Fruit fly (Drosophila melanogaster) whole organism, pupa: ENCODE data around the gene IntS10.

Experiments used
- CG10348 ChIP-seq: fragments of 200-800 bp; sonication (Bioruptor generic); IDR thresholded peaks from 2 replicates; pipeline ENCODE4 v1.3.6; 2022; ENCODE audit warnings: missing biosample characterization, missing genetic modification characterization
- CG12605 ChIP-seq: fragments of 200-800 bp; sonication (Bioruptor generic); IDR thresholded peaks from 2 replicates; pipeline ENCODE4 v1.3.6; 2022; ENCODE audit warnings: missing biosample characterization, missing genetic modification characterization
- CG13204 ChIP-seq: fragments of 200-800 bp; sonication (Bioruptor generic); optimal IDR thresholded peaks from 2 replicates; lab custom pipeline; 2018; ENCODE audit warnings: missing biosample characterization, mild to moderate bottlenecking, missing genetic modification characterization, moderate library complexity
- CG14655 ChIP-seq: fragments of 200-800 bp; sonication (Bioruptor generic); optimal IDR thresholded peaks from 3 replicates; lab custom pipeline; 2017; ENCODE audit warnings: mild to moderate bottlenecking, missing biosample characterization, missing genetic modification reagents, missing genetic modification characterization
- CG15710 ChIP-seq: fragments of 200-800 bp; sonication (Bioruptor generic); optimal IDR thresholded peaks from 2 replicates; lab custom pipeline; 2018; ENCODE audit warnings: missing biosample characterization, mild to moderate bottlenecking, missing genetic modification characterization, moderate library complexity
- CG17806 ChIP-seq: fragments of 200-800 bp; sonication (Bioruptor generic); optimal IDR thresholded peaks from 2 replicates; lab custom pipeline; 2018; ENCODE audit warnings: missing biosample characterization, mild to moderate bottlenecking, missing genetic modification characterization, moderate library complexity
- CG32121 ChIP-seq: fragments of 200-800 bp; sonication (Bioruptor generic); IDR thresholded peaks from 2 replicates; pipeline ENCODE4 v1.3.6; 2022; ENCODE audit warnings: missing biosample characterization, missing genetic modification characterization
- CG34367 ChIP-seq: fragments of 200-800 bp; sonication (Bioruptor generic); optimal IDR thresholded peaks from 2 replicates; lab custom pipeline; 2018; ENCODE audit warnings: missing biosample characterization, mild to moderate bottlenecking, missing genetic modification characterization
- CG4496 ChIP-seq: fragments of 200-800 bp; sonication (Bioruptor generic); IDR thresholded peaks from 3 replicates; pipeline ENCODE4 v1.3.6; 2022; ENCODE audit warnings: missing biosample characterization, missing genetic modification characterization
- CG8159 ChIP-seq: fragments of 200-800 bp; sonication (Bioruptor generic); optimal IDR thresholded peaks from 3 replicates; lab custom pipeline; 2018; ENCODE audit warnings: missing biosample characterization, mild to moderate bottlenecking, missing genetic modification characterization, moderate library complexity
- CG8301 ChIP-seq: fragments of 200-800 bp; sonication (Bioruptor generic); optimal IDR thresholded peaks from 2 replicates; lab custom pipeline; 2018; ENCODE audit warnings: missing biosample characterization, mild to moderate bottlenecking, missing genetic modification characterization
- CG9948 ChIP-seq: fragments of 200-800 bp; sonication (Bioruptor generic); optimal IDR thresholded peaks from 2 replicates; lab custom pipeline; 2018; ENCODE audit warnings: missing biosample characterization, mild to moderate bottlenecking, missing genetic modification characterization, moderate library complexity
- D1 ChIP-seq: fragments of 200-800 bp; sonication (Bioruptor generic); optimal IDR thresholded peaks from 2 replicates; lab custom pipeline; 2018; ENCODE audit warnings: missing biosample characterization, mild to moderate bottlenecking, missing genetic modification characterization, moderate library complexity
- EcR ChIP-seq: fragments of 200-800 bp; sonication (Bioruptor generic); optimal IDR thresholded peaks from 3 replicates; lab custom pipeline; 2019; ENCODE audit warnings: missing biosample characterization, missing genetic modification characterization, mild to moderate bottlenecking, moderate library complexity, missing genetic modification reagents
- Ets98B ChIP-seq: fragments of 200-800 bp; sonication (Bioruptor generic); IDR thresholded peaks from 2 replicates; pipeline ENCODE4 v1.3.6; 2022; ENCODE audit warnings: missing biosample characterization, missing genetic modification characterization
- Pif1A ChIP-seq: fragments of 200-800 bp; sonication (Bioruptor generic); optimal IDR thresholded peaks from 3 replicates; lab custom pipeline; 2016; ENCODE audit warnings: missing biosample characterization, missing genetic modification characterization
- Pif1B ChIP-seq: fragments of 200-800 bp; sonication (Bioruptor generic); optimal IDR thresholded peaks from 3 replicates; lab custom pipeline; 2016; ENCODE audit warnings: missing biosample characterization, missing genetic modification characterization
- Snoo ChIP-seq: fragments of 200-800 bp; sonication (Bioruptor generic); optimal IDR thresholded peaks from 3 replicates; lab custom pipeline; 2017; ENCODE audit warnings: missing biosample characterization, mild to moderate bottlenecking, missing genetic modification characterization, inconsistent platforms
- fd96Ca ChIP-seq: fragments of 200-800 bp; sonication (Bioruptor generic); IDR thresholded peaks from 3 replicates; pipeline ENCODE4 v1.3.6; 2022; ENCODE audit warnings: missing biosample characterization, missing genetic modification characterization
- gl ChIP-seq: fragments of 200-800 bp; sonication (Bioruptor generic); optimal IDR thresholded peaks from 2 replicates; lab custom pipeline; 2018; ENCODE audit warnings: missing biosample characterization, mild to moderate bottlenecking, missing genetic modification characterization
- rn ChIP-seq: fragments of 200-800 bp; sonication (Bioruptor generic); IDR thresholded peaks from 2 replicates; pipeline ENCODE4 v1.3.6; 2022; ENCODE audit warnings: missing biosample characterization, missing genetic modification characterization

Gene IntS10

DNA sequence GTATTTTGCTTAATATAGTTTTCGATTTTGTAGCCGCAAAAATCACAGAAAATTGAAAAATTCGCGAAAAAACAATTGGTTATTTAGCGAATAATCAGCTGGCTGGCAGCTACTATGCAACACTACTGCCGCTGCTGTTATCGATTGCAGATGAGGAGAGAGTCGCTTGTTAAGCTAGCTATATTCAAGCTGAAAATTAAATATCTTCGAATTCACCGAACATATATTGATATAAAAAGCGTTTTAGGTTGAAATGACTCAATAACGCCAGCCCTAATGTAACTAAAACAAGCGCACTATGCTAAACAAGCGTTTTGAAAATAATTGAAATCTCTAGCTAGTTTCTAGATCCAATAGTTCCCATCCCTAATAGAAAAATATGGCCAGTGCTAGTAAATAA lies at the start of gene IntS10, which contains the start of the genes CG32264 and ntc:
Gene IntS10 (plus strand): TSS at position 381 of the 400 bp plus-strand sequence.
Gene CG32264 (minus strand): TSS at position 130 of the 400 bp plus-strand sequence.
Gene ntc (minus strand): TSS at position 130 of the 400 bp plus-strand sequence.
- TF ChIP-seq CG10348 (GFP tag; lab: Robert Waterston, UW): no peak
- TF ChIP-seq rn (GFP tag; lab: Robert Waterston, UW): no peak
- no peak for TF ChIP-seq CG34367
- no peak for TF ChIP-seq CG14655 (GFP tag; lab: Kevin White, UChicago)
- TF ChIP-seq D1: peak; percentile 52
- peak; percentile 48 for TF ChIP-seq CG8301 (tag; lab: Kevin White, UChicago)
- peak; percentile 23 for TF ChIP-seq CG9948
- no peak for TF ChIP-seq Pif1B
- no peak for TF ChIP-seq CG12605 (GFP tag; lab: Robert Waterston, UW)
- peak; percentile 29 for TF ChIP-seq CG17806 (tag; lab: Kevin White, UChicago)
- no peak for TF ChIP-seq CG13204
- TF ChIP-seq EcR (GFP tag; lab: Kevin White, UChicago): no peak
- TF ChIP-seq CG15710 (tag; lab: Kevin White, UChicago): peak; percentile 61
- no peak for TF ChIP-seq CG4496 (GFP tag; lab: Robert Waterston, UW)
- no peak for TF ChIP-seq Pif1A (GFP tag; lab: Kevin White, UChicago)
- no peak; the same call in 1 of the 3 replicates for TF ChIP-seq fd96Ca (GFP tag; lab: Robert Waterston, UW)
- TF ChIP-seq Snoo (tag; lab: Kevin White, UChicago): no peak
- TF ChIP-seq CG8159 (tag; lab: Kevin White, UChicago): no peak
- TF ChIP-seq CG32121 (GFP tag; lab: Robert Waterston, UW): peak; percentile 34; the same call in 1 of the 2 replicates
- TF ChIP-seq Ets98B (GFP tag; lab: Robert Waterston, UW): peak; percentile 43
- no peak for TF ChIP-seq gl

DNA sequence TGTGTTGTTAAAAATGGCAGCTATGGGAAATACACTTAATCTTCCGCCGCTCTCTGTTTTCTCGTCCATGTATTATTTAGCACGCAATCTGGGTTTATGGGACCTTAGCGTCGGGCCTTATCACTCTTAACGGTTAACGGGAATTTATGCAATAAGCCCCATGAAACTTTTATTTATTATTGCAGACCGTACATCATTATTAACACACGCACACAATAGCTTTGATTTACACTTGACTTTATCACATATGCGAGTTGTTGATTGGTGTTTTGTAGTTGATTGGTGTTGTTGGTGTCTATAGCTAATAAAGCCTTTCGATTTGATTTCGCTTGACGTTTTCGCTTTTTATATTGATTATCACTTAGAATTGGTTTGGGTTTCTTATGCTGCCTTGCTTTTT lies 47.9 kb upstream of the IntS10 start:
- TF ChIP-seq CG34367: no peak
- no peak for TF ChIP-seq CG12605 (GFP tag; lab: Robert Waterston, UW)
- TF ChIP-seq Pif1A (GFP tag; lab: Kevin White, UChicago): no peak
- no peak for TF ChIP-seq CG17806 (tag; lab: Kevin White, UChicago)
- no peak for TF ChIP-seq CG13204
- no peak for TF ChIP-seq CG8159 (tag; lab: Kevin White, UChicago)
- TF ChIP-seq fd96Ca (GFP tag; lab: Robert Waterston, UW): no peak
- TF ChIP-seq CG32121 (GFP tag; lab: Robert Waterston, UW): no peak
- no peak for TF ChIP-seq CG10348 (GFP tag; lab: Robert Waterston, UW)
- TF ChIP-seq Pif1B: no peak
- no peak for TF ChIP-seq CG15710 (tag; lab: Kevin White, UChicago)
- TF ChIP-seq gl: no peak
- no peak for TF ChIP-seq CG4496 (GFP tag; lab: Robert Waterston, UW)
- no peak for TF ChIP-seq EcR (GFP tag; lab: Kevin White, UChicago)
- TF ChIP-seq D1: no peak
- TF ChIP-seq CG8301 (tag; lab: Kevin White, UChicago): no peak
- no peak for TF ChIP-seq Snoo (tag; lab: Kevin White, UChicago)
- TF ChIP-seq Ets98B (GFP tag; lab: Robert Waterston, UW): no peak

dm6 chr3L:3760395-3760997 lies 46.0 kb upstream of the IntS10 start:
- TF ChIP-seq fd96Ca (GFP tag; lab: Robert Waterston, UW): no peak
- TF ChIP-seq EcR (GFP tag; lab: Kevin White, UChicago): peak; percentile 54

- TF ChIP-seq CG14655 (GFP tag; lab: Kevin White, UChicago) (no peak), Snoo (tag; lab: Kevin White, UChicago) (no peak), rn (GFP tag; lab: Robert Waterston, UW) (0 out of 2 replicates have a peak, but pooled peaks have one; percentile 5), CG4496 (GFP tag; lab: Robert Waterston, UW) (no peak), Ets98B (GFP tag; lab: Robert Waterston, UW) (no peak), CG8159 (tag; lab: Kevin White, UChicago) (no peak), CG17806 (tag; lab: Kevin White, UChicago) (no peak), EcR (GFP tag; lab: Kevin White, UChicago) (no peak)
Measured at dm6 chr3L:3763335-3763734, 43.2 kb upstream of the IntS10 start.

DNA sequence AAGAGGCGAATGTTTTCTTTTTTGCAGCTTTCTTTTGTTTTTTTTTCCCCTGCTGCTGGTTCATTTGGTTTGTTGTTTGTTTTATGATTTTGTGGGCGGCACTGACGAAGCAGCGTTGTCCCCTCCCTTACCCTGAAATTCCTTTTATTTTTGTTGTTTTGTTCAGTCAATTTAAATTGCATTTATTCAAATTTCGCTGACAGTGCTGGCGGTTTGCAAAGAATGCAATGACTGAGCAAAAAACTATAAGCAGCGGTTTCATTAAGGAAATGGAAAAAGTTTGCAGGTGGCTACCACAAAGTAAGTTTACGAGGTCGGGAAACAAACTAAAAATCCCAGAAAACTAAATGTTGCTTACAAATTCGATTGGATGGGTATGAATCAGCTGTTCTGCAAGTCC lies 42.2 kb upstream of the IntS10 start:
- TF ChIP-seq CG32121 (GFP tag; lab: Robert Waterston, UW) (no peak), CG13204 (no peak), CG17806 (tag; lab: Kevin White, UChicago) (no peak), gl (no peak), CG9948 (no peak), Snoo (tag; lab: Kevin White, UChicago) (no peak)

dm6 chr3L:3765782-3766520 lies 40.6 kb upstream of the IntS10 start:
- TF ChIP-seq CG13204 (peak; percentile 50), CG32121 (GFP tag; lab: Robert Waterston, UW) (peak; percentile 42), Pif1B (peak; percentile 23), CG17806 (tag; lab: Kevin White, UChicago) (peak; percentile 6), CG9948 (peak; percentile 48), D1 (no peak), CG15710 (tag; lab: Kevin White, UChicago) (peak; percentile 65), CG14655 (GFP tag; lab: Kevin White, UChicago) (peak; percentile 51), rn (GFP tag; lab: Robert Waterston, UW) (no peak), Ets98B (GFP tag; lab: Robert Waterston, UW) (peak; percentile 57), CG8301 (tag; lab: Kevin White, UChicago) (peak; percentile 32), EcR (GFP tag; lab: Kevin White, UChicago) (peak; percentile 48), CG12605 (GFP tag; lab: Robert Waterston, UW) (peak; percentile 83), gl (peak; percentile 85), CG10348 (GFP tag; lab: Robert Waterston, UW) (no peak), Pif1A (GFP tag; lab: Kevin White, UChicago) (peak; percentile 59), Snoo (tag; lab: Kevin White, UChicago) (peak; percentile 45), CG34367 (peak; percentile 52), fd96Ca (GFP tag; lab: Robert Waterston, UW) (peak; percentile 82; the same call in 2 of the 3 replicates), CG8159 (tag; lab: Kevin White, UChicago) (peak; percentile 44), CG4496 (GFP tag; lab: Robert Waterston, UW) (peak; percentile 73)
